Worm (Caenorhabditis elegans) whole organism, L4/young adult: Measurements from ENCODE around the gene sru-25.

Experiments used
- W03F9.2 ChIP-seq: fragments of 150-350 bp; optimal IDR thresholded peaks from 2 replicates; lab custom pipeline; 2014; ENCODE audit warnings: missing biosample characterization, missing genetic modification characterization
- dao-5 ChIP-seq: sonication (generic microtip); optimal IDR thresholded peaks from 2 replicates; lab custom pipeline; 2016; ENCODE audit warnings: missing genotype, missing genetic modification characterization, moderate library complexity, missing compliant biosample characterization
- him-1 ChIP-seq: sonication (generic microtip); optimal IDR thresholded peaks from 2 replicates; lab custom pipeline; 2016; ENCODE audit warnings: missing genotype, missing genetic modification reagents, missing genetic modification characterization, missing compliant biosample characterization

Gene sru-25

ce11 chrV:642750-643149 lies 31.4 kb downstream of the sru-25 start, which contains the start of gene nhr-190:
Gene nhr-190 (minus strand): TSS chrV:642924.
- TF ChIP-seq dao-5 (tag; lab: Kevin White, UChicago) (no peak), him-1 (tag; lab: Kevin White, UChicago) (no peak), W03F9.2 (tag; lab: Kevin White, UChicago) (no peak)

ce11 chrV:638328-638727 lies 35.8 kb downstream of the sru-25 start, which contains the start of gene srj-37:
Gene srj-37 (plus strand): TSS chrV:638628.
- TF ChIP-seq W03F9.2 (tag; lab: Kevin White, UChicago) = no peak
- TF ChIP-seq dao-5 (tag; lab: Kevin White, UChicago) = no peak
- no peak for TF ChIP-seq him-1 (tag; lab: Kevin White, UChicago)

ce11 chrV:636281-636680 lies 37.8 kb downstream of the sru-25 start, which contains the start of gene pals-31:
Gene pals-31 (plus strand): TSS chrV:636581.
- TF ChIP-seq dao-5 (tag; lab: Kevin White, UChicago) = no peak
- no peak for TF ChIP-seq him-1 (tag; lab: Kevin White, UChicago)
- TF ChIP-seq W03F9.2 (tag; lab: Kevin White, UChicago) = no peak

- TF ChIP-seq dao-5 (tag; lab: Kevin White, UChicago) (no peak), him-1 (tag; lab: Kevin White, UChicago) (no peak), W03F9.2 (tag; lab: Kevin White, UChicago) (no peak)
These were observed 38.5 kb downstream of the sru-25 start for ce11 chrV:635630-636029.

ce11 chrV:634855-635254 lies 39.3 kb downstream of the sru-25 start, which contains the start of gene F48G7.10:
Gene F48G7.10 (minus strand): TSS chrV:634955.
- TF ChIP-seq dao-5 (tag; lab: Kevin White, UChicago) (no peak), him-1 (tag; lab: Kevin White, UChicago) (no peak), W03F9.2 (tag; lab: Kevin White, UChicago) (no peak)

DNA sequence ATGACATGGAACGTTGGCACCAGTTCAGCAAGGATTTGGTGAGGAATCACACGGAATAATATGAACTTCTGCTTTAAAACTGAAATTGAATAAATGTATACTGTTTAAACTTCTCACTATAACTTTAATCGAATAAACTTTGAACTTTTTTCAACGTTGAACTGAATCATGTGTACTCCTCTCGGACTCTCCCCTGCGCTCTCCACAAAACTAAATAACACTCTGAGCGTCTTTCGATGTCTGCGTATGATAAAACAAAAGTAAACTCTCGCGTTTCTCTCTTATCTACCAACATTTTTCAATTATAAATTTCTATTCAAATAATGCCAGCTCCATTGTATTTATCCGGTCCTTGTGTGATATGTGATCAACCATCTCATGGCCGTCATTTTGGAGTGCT lies 42.3 kb downstream of the sru-25 start:
- TF ChIP-seq him-1 (tag; lab: Kevin White, UChicago) = no peak
- no peak for TF ChIP-seq W03F9.2 (tag; lab: Kevin White, UChicago)
- no peak for TF ChIP-seq dao-5 (tag; lab: Kevin White, UChicago)

DNA sequence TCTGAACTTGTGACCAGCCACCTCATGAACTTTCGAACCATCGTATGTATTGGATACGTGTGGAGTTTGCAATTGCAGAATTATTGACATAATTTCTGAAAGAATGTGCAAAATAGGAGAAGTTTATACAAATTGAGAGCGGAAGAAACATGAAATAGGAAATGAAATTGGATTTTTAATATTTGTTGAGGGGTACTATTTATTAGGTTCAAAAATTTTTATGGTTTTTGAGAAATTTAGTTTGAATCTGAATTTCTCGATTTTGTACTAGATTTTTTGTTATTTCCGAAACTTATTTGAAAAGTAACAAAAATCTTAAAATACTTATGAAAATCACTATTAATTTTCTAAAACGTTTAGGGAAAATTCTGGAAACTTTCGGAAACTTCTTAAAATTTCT lies 45.6 kb downstream of the sru-25 start, which contains the start of gene F48G7.9:
Gene F48G7.9, minus strand, starts transcription at position 101 of the 400 bp plus-strand sequence.
- TF ChIP-seq W03F9.2 (tag; lab: Kevin White, UChicago) = no peak

ce11 chrV:627585-627984 lies 46.5 kb downstream of the sru-25 start, which contains the start of gene F48G7.8:
Gene F48G7.8 (minus strand): TSS chrV:627685.
- TF ChIP-seq him-1 (tag; lab: Kevin White, UChicago) = no peak
- TF ChIP-seq W03F9.2 (tag; lab: Kevin White, UChicago) = no peak
- TF ChIP-seq dao-5 (tag; lab: Kevin White, UChicago) = no peak

DNA sequence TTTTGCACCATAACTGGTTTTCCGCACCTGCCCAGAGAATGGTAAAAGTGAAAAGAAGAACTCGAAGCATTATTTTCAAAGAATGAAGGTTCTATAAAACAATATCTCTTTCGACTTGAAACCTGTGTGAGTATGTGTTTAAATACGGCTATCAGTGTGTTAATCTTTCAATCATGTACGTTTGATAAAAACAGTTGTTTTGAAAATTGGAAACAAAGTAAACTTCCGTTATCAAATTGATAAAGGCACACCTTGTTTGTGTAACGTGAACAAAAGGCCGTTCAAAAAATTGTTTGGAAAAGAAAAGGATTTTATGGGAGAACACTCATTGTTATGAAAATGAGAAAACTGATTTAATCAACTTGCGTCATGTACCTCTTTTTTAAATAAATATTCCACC lies 47.8 kb downstream of the sru-25 start, which contains the start of gene F48G7.7:
Gene F48G7.7, minus strand, starts transcription at position 101 of the 400 bp plus-strand sequence.
- no peak for TF ChIP-seq dao-5 (tag; lab: Kevin White, UChicago)
- TF ChIP-seq him-1 (tag; lab: Kevin White, UChicago) = no peak
- TF ChIP-seq W03F9.2 (tag; lab: Kevin White, UChicago) = no peak

DNA sequence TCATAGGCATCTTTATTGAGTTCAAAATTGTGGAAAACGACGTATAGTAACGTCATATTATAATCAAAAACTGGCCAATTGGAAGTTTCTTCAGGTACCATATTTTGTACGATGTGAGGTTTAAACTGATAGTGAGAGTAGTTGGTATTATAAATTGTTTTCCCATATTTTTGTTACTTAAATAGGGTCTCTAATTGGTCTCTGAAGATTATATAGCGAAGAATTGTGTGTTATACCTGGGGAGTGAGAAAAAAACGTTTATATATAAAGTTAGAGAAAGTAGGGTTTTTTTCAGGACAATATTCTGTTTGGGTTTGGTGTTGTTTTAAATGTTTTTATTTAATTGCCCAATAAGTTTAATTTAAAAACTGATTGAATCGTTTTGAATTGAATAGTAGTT lies 49.2 kb downstream of the sru-25 start, which contains the start of gene srt-17:
Gene srt-17, minus strand, starts transcription at position 101 of the 400 bp plus-strand sequence.
- no peak for TF ChIP-seq him-1 (tag; lab: Kevin White, UChicago)
- no peak for TF ChIP-seq dao-5 (tag; lab: Kevin White, UChicago)
- TF ChIP-seq W03F9.2 (tag; lab: Kevin White, UChicago) = no peak

DNA sequence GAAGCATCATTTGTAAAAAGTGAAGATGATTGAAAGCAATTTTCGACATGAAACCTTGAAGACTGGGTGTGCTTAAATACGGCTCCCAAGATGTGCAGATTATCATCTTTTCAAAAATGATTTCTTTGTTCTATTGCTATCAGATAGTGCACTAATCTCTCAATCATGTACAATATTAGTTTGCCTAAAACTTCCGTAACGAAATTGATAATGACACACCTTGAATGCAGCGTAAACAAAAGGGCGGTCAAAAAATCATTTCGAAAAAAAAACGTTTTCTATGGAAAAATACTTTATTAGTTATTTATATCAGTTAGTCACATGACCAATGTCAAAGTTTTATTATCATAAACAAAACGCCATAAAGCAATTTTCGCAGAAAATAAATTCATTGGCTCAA lies 51.2 kb downstream of the sru-25 start, which contains the start of gene F48G7.5:
Gene F48G7.5, minus strand, starts transcription at position 34 of the 400 bp plus-strand sequence.
- no peak for TF ChIP-seq him-1 (tag; lab: Kevin White, UChicago)
- no peak for TF ChIP-seq dao-5 (tag; lab: Kevin White, UChicago)
- TF ChIP-seq W03F9.2 (tag; lab: Kevin White, UChicago) = no peak
